Worm (Caenorhabditis elegans): ENCODE results near the gene lgc-12.

- TF ChIP-seq mbf-1 (tag; optimal IDR thresholded peaks at IDR 0.05), result no peak
- TF ChIP-seq snpc-4 (tag; optimal IDR thresholded peaks at IDR 0.05), result no peak
- no peak for TF ChIP-seq skn-1 (tag; optimal IDR thresholded peaks at IDR 0.05)
- TF ChIP-seq C34F6.9 (tag; optimal IDR thresholded peaks at IDR 0.05), result no peak
- no peak for TF ChIP-seq nhr-77 (tag; optimal IDR thresholded peaks at IDR 0.05)
- TF ChIP-seq ztf-4 (tag; optimal IDR thresholded peaks at IDR 0.05), result no peak
- TF ChIP-seq Y55F3AM.14 (GFP tag; optimal IDR thresholded peaks at IDR 0.05), result no peak
- peak; percentile 63 for TF ChIP-seq mab-5 (tag; optimal IDR thresholded peaks at IDR 0.05)
- TF ChIP-seq ztf-11 (tag; optimal IDR thresholded peaks at IDR 0.05), result no peak
- no peak for TF ChIP-seq fos-1 (tag; optimal IDR thresholded peaks at IDR 0.05)
- no peak for TF ChIP-seq lin-39 (tag; optimal IDR thresholded peaks at IDR 0.05)
- no peak for TF ChIP-seq ZK546.5 (tag; optimal IDR thresholded peaks at IDR 0.05)
- no peak for TF ChIP-seq elt-1 (tag; optimal IDR thresholded peaks at IDR 0.05)
Measured at ce11 chrIII:7524830-7525344, 37.1 kb upstream of the lgc-12 start.

Data from whole organism, L2 larva.